Fruit fly (Drosophila melanogaster): ENCODE data around the gene Itgbn.

Gene Itgbn

DNA sequence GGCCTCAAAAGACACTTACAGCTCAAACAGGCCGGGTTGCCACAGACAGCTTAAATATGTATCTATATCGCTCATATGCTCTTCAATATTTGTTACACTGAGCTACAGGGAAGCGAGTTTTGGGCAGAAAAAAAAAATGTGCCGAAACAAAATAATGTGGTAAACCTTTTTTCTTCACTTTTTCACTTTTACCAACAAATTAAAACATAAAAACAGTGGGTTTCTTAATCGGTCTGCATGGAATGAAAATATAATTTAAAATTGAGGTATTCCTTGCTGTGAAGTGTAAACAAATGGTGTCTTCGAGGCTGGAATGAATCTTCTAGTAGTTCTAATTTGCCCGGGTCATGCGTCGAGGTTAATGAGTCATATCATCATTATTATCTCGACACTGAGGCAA is 14.1 kb upstream of the Itgbn start (continued):
- TF ChIP-seq Myb (GFP tag; optimal IDR thresholded peaks at IDR 0.05) (peak; percentile 23), insv (GFP tag; optimal IDR thresholded peaks at IDR 0.05) (no peak), MBD-R2 (GFP tag; IDR thresholded peaks at IDR 0.05) (peak; percentile 45; the same call in 1 of the 2 replicates), luna (GFP tag; optimal IDR thresholded peaks at IDR 0.05) (no peak), btn (GFP tag; optimal IDR thresholded peaks at IDR 0.05) (no peak), Elba2 (GFP tag; optimal IDR thresholded peaks at IDR 0.05) (no peak), E2f1 (GFP tag; IDR thresholded peaks at IDR 0.05) (0 out of 2 replicates have a peak, but pooled peaks have one; percentile 36), nerfin-1 (tag; optimal IDR thresholded peaks at IDR 0.05) (peak; percentile 11), CG13424 (tag; optimal IDR thresholded peaks at IDR 0.05) (peak; percentile 49), onecut (GFP tag; IDR thresholded peaks at IDR 0.05) (peak; percentile 12; the same call in 1 of the 2 replicates), pho (GFP tag; optimal IDR thresholded peaks at IDR 0.05) (peak; percentile 31), wdn (GFP tag; IDR thresholded peaks at IDR 0.05) (no peak), CG12659 (GFP tag; optimal IDR thresholded peaks at IDR 0.05) (peak; percentile 42), CG30431 (GFP tag; optimal IDR thresholded peaks at IDR 0.05) (peak; percentile 22), slou (GFP tag; optimal IDR thresholded peaks at IDR 0.05) (peak; percentile 68), pan (optimal IDR thresholded peaks at IDR 0.05) (no peak), pan (GFP tag; optimal IDR thresholded peaks at IDR 0.05 in 1 of 2, IDR thresholded peaks at IDR 0.05 in 1 of 2) (peak in 1 of 2 experiments; percentile 70), Dad (GFP tag; optimal IDR thresholded peaks at IDR 0.05) (no peak), Vsx1 (GFP tag; optimal IDR thresholded peaks at IDR 0.05) (peak; percentile 20), unc-4 (GFP tag; IDR thresholded peaks at IDR 0.05; ENCODE audit: partially characterized antibody) (no peak), Tbp (GFP tag; optimal IDR thresholded peaks at IDR 0.05) (no peak), Atf-2 (GFP tag; optimal IDR thresholded peaks at IDR 0.05) (peak; percentile 49), Taf1 (GFP tag; IDR thresholded peaks at IDR 0.05) (no peak), HLH3B (GFP tag; IDR thresholded peaks at IDR 0.05) (peak; percentile 69), Antp (GFP tag; optimal IDR thresholded peaks at IDR 0.05) (peak; percentile 51), lov (optimal IDR thresholded peaks at IDR 0.05) (no peak), lov (GFP tag; IDR thresholded peaks at IDR 0.05) (no peak), CG7357 (GFP tag; IDR thresholded peaks at IDR 0.05) (no peak; the same call in 2 of the 3 replicates), wek (GFP tag; optimal IDR thresholded peaks at IDR 0.05) (no peak), dpn (GFP tag; optimal IDR thresholded peaks at IDR 0.05) (peak; percentile 64 to 66), disco-r (GFP tag; optimal IDR thresholded peaks at IDR 0.05) (no peak), CG17829 (tag; optimal IDR thresholded peaks at IDR 0.05) (peak; percentile 37), Bdp1 (GFP tag; optimal IDR thresholded peaks at IDR 0.05) (no peak), CG17802 (tag; optimal IDR thresholded peaks at IDR 0.05) (peak; percentile 12), CG16779 (GFP tag; IDR thresholded peaks at IDR 0.05) (no peak), Trl (optimal IDR thresholded peaks at IDR 0.05) (no peak), Trl (GFP tag; optimal IDR thresholded peaks at IDR 0.05) (peak; percentile 49), her (GFP tag; optimal IDR thresholded peaks at IDR 0.05) (peak; percentile 47), CG10543 (GFP tag; optimal IDR thresholded peaks at IDR 0.05) (no peak), Gug (GFP tag; IDR thresholded peaks at IDR 0.05) (peak; percentile 46; the same call in 2 of the 4 replicates), gcm2 (GFP tag; optimal IDR thresholded peaks at IDR 0.05) (peak; percentile 8), pzg (GFP tag; optimal IDR thresholded peaks at IDR 0.05) (no peak), zen (tag; optimal IDR thresholded peaks at IDR 0.05) (peak; percentile 46), CG14667 (GFP tag; IDR thresholded peaks at IDR 0.05) (peak; percentile 55; the same call in 1 of the 2 replicates), br (optimal IDR thresholded peaks at IDR 0.05) (no peak), tgo (GFP tag; IDR thresholded peaks at IDR 0.05) (peak; percentile 71), tin (GFP tag; optimal IDR thresholded peaks at IDR 0.05) (peak; percentile 69), CG10321 (GFP tag; IDR thresholded peaks at IDR 0.05) (0 out of 2 replicates have a peak, but pooled peaks have one; percentile 23), H2.0 (GFP tag; IDR thresholded peaks at IDR 0.05) (peak; percentile 49; the same call in 1 of the 2 replicates), corto (GFP tag; optimal IDR thresholded peaks at IDR 0.05) (no peak), dmrt11E (tag; optimal IDR thresholded peaks at IDR 0.05) (peak; percentile 62), CG42726 (GFP tag; IDR thresholded peaks at IDR 0.05; ENCODE audit: partially characterized antibody) (no peak), Dfd (GFP tag; optimal IDR thresholded peaks at IDR 0.05) (no peak)

Data from whole organism, embryonic.